Worm (Caenorhabditis elegans) whole organism, L4/young adult: ENCODE results near the gene F46H5.7.

Experiments used
- W03F9.2 ChIP-seq: fragments of 150-350 bp; optimal IDR thresholded peaks from 2 replicates; lab custom pipeline; 2014; ENCODE audit warnings: missing biosample characterization, missing genetic modification characterization
- dao-5 ChIP-seq: sonication (generic microtip); optimal IDR thresholded peaks from 2 replicates; lab custom pipeline; 2016; ENCODE audit warnings: missing genotype, missing genetic modification characterization, moderate library complexity, missing compliant biosample characterization
- him-1 ChIP-seq: sonication (generic microtip); optimal IDR thresholded peaks from 2 replicates; lab custom pipeline; 2016; ENCODE audit warnings: missing genotype, missing genetic modification reagents, missing genetic modification characterization, missing compliant biosample characterization

DNA sequence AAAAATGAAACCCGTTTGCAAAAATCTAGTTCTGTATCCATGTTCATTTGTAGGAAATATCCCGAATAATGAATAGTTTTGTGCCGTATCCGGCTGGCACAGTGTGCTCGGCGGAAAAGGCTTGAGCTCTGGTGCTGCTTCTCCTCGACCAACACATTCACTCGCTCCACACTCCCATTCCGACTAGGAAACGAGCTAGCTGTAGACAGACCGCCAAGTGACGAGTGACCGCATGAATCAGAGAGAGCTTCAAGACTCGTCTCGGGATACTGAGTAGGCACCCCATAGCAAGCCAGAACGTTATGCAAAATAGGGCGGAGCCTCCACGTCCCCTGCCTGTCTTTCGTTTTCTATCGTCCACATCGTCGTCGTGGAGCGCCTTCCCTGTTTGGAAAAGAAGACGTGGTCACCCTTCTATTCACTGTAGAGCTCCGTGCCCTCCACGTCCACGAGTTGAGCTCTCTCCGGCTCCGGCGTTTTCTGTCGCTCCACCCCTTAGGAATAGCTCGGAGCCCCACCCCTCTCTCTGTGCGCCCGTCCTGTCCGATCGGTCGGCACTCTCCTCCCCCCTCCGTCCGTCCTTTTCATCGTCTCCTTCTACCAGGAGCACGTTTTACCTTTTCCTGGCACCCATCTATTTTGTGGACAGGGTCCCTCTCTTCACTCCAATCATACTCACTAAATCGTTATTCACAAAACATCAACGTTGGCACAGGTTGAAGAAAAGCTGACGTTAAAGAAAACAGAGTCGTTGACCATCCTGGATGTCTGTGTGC lies 24.9 kb downstream of the F46H5.7 start, which contains the start of gene syd-9:
- TF ChIP-seq him-1 (tag; lab: Kevin White, UChicago) (no peak), dao-5 (no peak), W03F9.2 (tag; lab: Kevin White, UChicago) (no peak)
